Fruit fly (Drosophila melanogaster) whole organism, embryonic: ENCODE data around the gene CG10333.
A peak's percentile ranks its signal among the peaks of the same experiment; 100 is the strongest.

Source experiments
- Bgb ChIP-seq: fragments of 200-800 bp; sonication (Bioruptor generic); IDR thresholded peaks from 2 replicates; pipeline ENCODE4 v1.3.6; 2022; ENCODE audit warnings: missing biosample characterization, missing genetic modification characterization; ENCODE audit not compliant: partially characterized antibody
- CG11456 ChIP-seq: fragments of 200-800 bp; sonication (Bioruptor generic); IDR thresholded peaks from 3 replicates; pipeline ENCODE4 v1.3.6; 2022; ENCODE audit warnings: missing biosample characterization, missing genetic modification characterization
- CG11723 ChIP-seq: fragments of 200-800 bp; sonication (Bioruptor generic); optimal IDR thresholded peaks from 2 replicates; lab custom pipeline; 2017; ENCODE audit warnings: missing biosample characterization, mild to moderate bottlenecking, missing genetic modification characterization
- CG12155 ChIP-seq: fragments of 200-800 bp; sonication (Bioruptor generic); optimal IDR thresholded peaks from 3 replicates; lab custom pipeline; 2016; ENCODE audit warnings: missing biosample characterization, missing genetic modification characterization
- CG12219 ChIP-seq: fragments of 200-800 bp; sonication (Bioruptor generic); optimal IDR thresholded peaks from 3 replicates; lab custom pipeline; 2018; ENCODE audit warnings: missing biosample characterization, mild to moderate bottlenecking, missing genetic modification characterization
- CG1233 ChIP-seq: fragments of 200-800 bp; sonication (Bioruptor generic); optimal IDR thresholded peaks from 4 replicates; lab custom pipeline; 2018; ENCODE audit warnings: missing biosample characterization, mild to moderate bottlenecking, missing genetic modification characterization
- CG2889 ChIP-seq: fragments of 200-800 bp; sonication (Bioruptor generic); IDR thresholded peaks from 3 replicates; pipeline ENCODE4 v1.3.6; 2022; ENCODE audit warnings: missing biosample characterization, missing genetic modification characterization
- CG3281 ChIP-seq: fragments of 200-800 bp; sonication (Bioruptor generic); optimal IDR thresholded peaks from 3 replicates; lab custom pipeline; 2017; ENCODE audit warnings: missing biosample characterization, mild to moderate bottlenecking, missing genetic modification characterization
- CG6254 ChIP-seq: fragments of 200-800 bp; sonication (Bioruptor generic); optimal IDR thresholded peaks from 3 replicates; lab custom pipeline; 2017; ENCODE audit warnings: mild to moderate bottlenecking, missing biosample characterization, missing genetic modification reagents, missing genetic modification characterization
- CG6689 ChIP-seq: fragments of 200-800 bp; sonication (Bioruptor generic); IDR thresholded peaks from 2 replicates; pipeline ENCODE4 v1.3.6; 2022; ENCODE audit warnings: missing biosample characterization, missing genetic modification characterization
- CG7963 ChIP-seq: fragments of 200-800 bp; sonication (Bioruptor generic); IDR thresholded peaks from 3 replicates; pipeline ENCODE4 v1.3.6; 2022; ENCODE audit warnings: missing biosample characterization, missing genetic modification characterization; ENCODE audit not compliant: partially characterized antibody
- CG9797 ChIP-seq: fragments of 200-800 bp; sonication (Bioruptor generic); optimal IDR thresholded peaks from 3 replicates; lab custom pipeline; 2018; ENCODE audit warnings: missing biosample characterization, mild to moderate bottlenecking, missing genetic modification characterization
- Dek ChIP-seq: fragments of 200-800 bp; sonication (Bioruptor generic); optimal IDR thresholded peaks from 3 replicates; lab custom pipeline; 2019; ENCODE audit warnings: missing biosample characterization, mild to moderate bottlenecking, missing genetic modification characterization, moderate library complexity
- Dref ChIP-seq: fragments of 200-800 bp; sonication (Bioruptor generic); IDR thresholded peaks from 2 replicates; pipeline ENCODE4 v1.3.6; 2022; ENCODE audit warnings: missing biosample characterization, missing genetic modification characterization
- GATAe ChIP-seq: fragments of 200-800 bp; sonication (Bioruptor generic); conservative IDR thresholded peaks from 2 replicates; pipeline ENCODE4 v1.3.6; 2022; ENCODE audit warnings: missing biosample characterization, missing genetic modification characterization
- Hey ChIP-seq: fragments of 200-800 bp; sonication (Bioruptor generic); optimal IDR thresholded peaks from 3 replicates; lab custom pipeline; 2018; ENCODE audit warnings: missing biosample characterization, mild to moderate bottlenecking, missing genetic modification characterization
- Med ChIP-seq: fragments of 200-800 bp; sonication (Bioruptor generic); peaks from one replicate; lab custom pipeline; 2016; ENCODE audit warnings: missing biosample characterization, missing genetic modification characterization, mild to moderate bottlenecking, inconsistent platforms, moderate library complexity
- Myb ChIP-seq: fragments of 200-800 bp; sonication (Bioruptor generic); optimal IDR thresholded peaks from 2 replicates; lab custom pipeline; 2016; ENCODE audit warnings: missing biosample characterization, missing genetic modification characterization
- NC2α ChIP-seq: fragments of 200-800 bp; sonication (Bioruptor generic); optimal IDR thresholded peaks from 2 replicates; lab custom pipeline; 2016; ENCODE audit warnings: missing biosample characterization, missing genetic modification characterization
- Nf-YA ChIP-seq: fragments of 200-800 bp; sonication (Bioruptor generic); IDR thresholded peaks from 2 replicates; pipeline ENCODE4 v1.3.6; 2022; ENCODE audit warnings: missing biosample characterization, missing genetic modification characterization
- Nf-YB ChIP-seq: fragments of 200-800 bp; sonication (Bioruptor generic); optimal IDR thresholded peaks from 3 replicates; lab custom pipeline; 2019; ENCODE audit warnings: missing biosample characterization, mild to moderate bottlenecking, missing genetic modification characterization, moderate library complexity
- NfI ChIP-seq: fragments of 200-800 bp; sonication (Bioruptor generic); optimal IDR thresholded peaks from 3 replicates; lab custom pipeline; 2018; ENCODE audit warnings: missing biosample characterization, mild to moderate bottlenecking, missing genetic modification characterization, moderate library complexity
- Opbp ChIP-seq: fragments of 200-800 bp; sonication (Bioruptor generic); IDR thresholded peaks from 3 replicates; pipeline ENCODE4 v1.3.6; 2022; ENCODE audit warnings: missing biosample characterization, missing genetic modification characterization; ENCODE audit not compliant: partially characterized antibody
- PHDP ChIP-seq: fragments of 200-800 bp; sonication (Bioruptor generic); optimal IDR thresholded peaks from 3 replicates; lab custom pipeline; 2018; ENCODE audit warnings: missing biosample characterization, mild to moderate bottlenecking, missing genetic modification characterization, moderate library complexity
- Spps ChIP-seq: fragments of 200-800 bp; sonication (Bioruptor generic); optimal IDR thresholded peaks from 2 replicates; lab custom pipeline; 2018; ENCODE audit warnings: missing biosample characterization, mild to moderate bottlenecking, missing genetic modification characterization
- TFAM ChIP-seq: fragments of 200-800 bp; sonication (Bioruptor generic); optimal IDR thresholded peaks from 2 replicates; lab custom pipeline; 2017; ENCODE audit warnings: missing biosample characterization, missing genetic modification characterization, inconsistent platforms
- ac ChIP-seq: fragments of 200-800 bp; sonication (Bioruptor generic); optimal IDR thresholded peaks from 3 replicates; lab custom pipeline; 2017; ENCODE audit warnings: missing biosample characterization, mild to moderate bottlenecking, missing genetic modification characterization
- al ChIP-seq: fragments of 200-800 bp; sonication (Bioruptor generic); IDR thresholded peaks from 2 replicates; pipeline ENCODE4 v1.3.6; 2022; ENCODE audit warnings: missing biosample characterization, missing genetic modification characterization
- bcd ChIP-seq: fragments of 200-800 bp; sonication (Bioruptor generic); optimal IDR thresholded peaks from 2 replicates; lab custom pipeline; 2017; ENCODE audit warnings: missing biosample characterization, mild to moderate bottlenecking, missing genetic modification characterization
- ci ChIP-seq: fragments of 200-800 bp; sonication (Bioruptor generic); IDR thresholded peaks from 3 replicates; pipeline ENCODE4 v1.3.6; 2022; ENCODE audit warnings: missing biosample characterization, missing genetic modification characterization
- corto ChIP-seq: fragments of 200-800 bp; sonication (Bioruptor generic); optimal IDR thresholded peaks from 2 replicates; lab custom pipeline; 2016; ENCODE audit warnings: missing biosample characterization, mild to moderate bottlenecking, missing genetic modification characterization, moderate library complexity
- exex ChIP-seq: fragments of 200-800 bp; sonication (Bioruptor generic); optimal IDR thresholded peaks from 4 replicates; lab custom pipeline; 2018; ENCODE audit warnings: missing biosample characterization, mild to moderate bottlenecking, missing genetic modification characterization, moderate library complexity
- insv ChIP-seq, 2 experiments: fragments of 200-800 bp; sonication (Bioruptor generic); optimal IDR thresholded peaks; 3 replicates each; lab custom pipeline; 2016 to 2018; ENCODE audit warnings: missing biosample characterization in 2 of 2, missing genetic modification characterization in 2 of 2
- ken ChIP-seq: fragments of 200-800 bp; sonication (Bioruptor generic); IDR thresholded peaks from 3 replicates; pipeline ENCODE4 v1.3.6; 2022; ENCODE audit warnings: missing biosample characterization, missing genetic modification characterization
- knrl ChIP-seq: fragments of 200-800 bp; sonication (Bioruptor generic); IDR thresholded peaks from 3 replicates; pipeline ENCODE4 v1.3.6; 2022; ENCODE audit warnings: missing biosample characterization, missing genetic modification characterization; ENCODE audit not compliant: partially characterized antibody
- mirr ChIP-seq: fragments of 200-800 bp; sonication (Bioruptor generic); optimal IDR thresholded peaks from 3 replicates; lab custom pipeline; 2018; ENCODE audit warnings: missing biosample characterization, mild to moderate bottlenecking, missing genetic modification characterization
- p53 ChIP-seq: fragments of 200-800 bp; sonication (Bioruptor generic); optimal IDR thresholded peaks from 2 replicates; lab custom pipeline; 2016; ENCODE audit warnings: missing biosample characterization, missing genetic modification characterization
- phol ChIP-seq: fragments of 200-800 bp; sonication (Bioruptor generic); optimal IDR thresholded peaks from 3 replicates; lab custom pipeline; 2018; ENCODE audit warnings: missing biosample characterization, mild to moderate bottlenecking, missing genetic modification characterization, moderate library complexity
- repo ChIP-seq: fragments of 200-800 bp; sonication (Bioruptor generic); optimal IDR thresholded peaks from 2 replicates; lab custom pipeline; 2016; ENCODE audit warnings: missing biosample characterization, missing genetic modification characterization
- ro ChIP-seq: fragments of 200-800 bp; sonication (Bioruptor generic); IDR thresholded peaks from 2 replicates; pipeline ENCODE4 v1.3.6; 2022; ENCODE audit warnings: missing biosample characterization, missing genetic modification characterization
- sd ChIP-seq: fragments of 200-800 bp; sonication (Bioruptor generic); optimal IDR thresholded peaks from 3 replicates; lab custom pipeline; 2018; ENCODE audit warnings: missing biosample characterization, mild to moderate bottlenecking, missing genetic modification characterization, moderate library complexity
- sug ChIP-seq: fragments of 200-800 bp; optimal IDR thresholded peaks from 2 replicates; lab custom pipeline; 2019; ENCODE audit warnings: missing biosample characterization, mild to moderate bottlenecking, missing genetic modification characterization, moderate library complexity
- tgo ChIP-seq: fragments of 200-800 bp; sonication (Bioruptor generic); IDR thresholded peaks from 3 replicates; pipeline ENCODE4 v1.3.6; 2022; ENCODE audit warnings: missing biosample characterization, missing genetic modification characterization
- tio ChIP-seq: fragments of 200-800 bp; sonication (Bioruptor generic); optimal IDR thresholded peaks from 2 replicates; lab custom pipeline; 2017; ENCODE audit warnings: missing biosample characterization, missing genetic modification characterization, inconsistent platforms
- tna ChIP-seq: fragments of 200-800 bp; sonication (Bioruptor generic); IDR thresholded peaks from 2 replicates; pipeline ENCODE4 v1.3.6; 2022; ENCODE audit warnings: missing biosample characterization, missing genetic modification characterization; ENCODE audit not compliant: partially characterized antibody
- trem ChIP-seq: fragments of 200-800 bp; optimal IDR thresholded peaks from 3 replicates; lab custom pipeline; 2019; ENCODE audit warnings: missing biosample characterization, mild to moderate bottlenecking, missing genetic modification characterization, moderate library complexity
- ttk ChIP-seq: fragments of 200-800 bp; sonication (Bioruptor generic); IDR thresholded peaks from 2 replicates; pipeline ENCODE4 v2.1.2; 2022; ENCODE audit warnings: missing biosample characterization, missing genetic modification characterization
- z ChIP-seq: fragments of 200-800 bp; sonication (Bioruptor generic); IDR thresholded peaks from 3 replicates; pipeline ENCODE4 v1.3.6; 2022; ENCODE audit warnings: missing biosample characterization, missing genetic modification characterization
- zfh1 ChIP-seq: fragments of 200-800 bp; sonication (Bioruptor generic); IDR thresholded peaks from 3 replicates; pipeline ENCODE4 v1.3.6; 2022; ENCODE audit warnings: missing biosample characterization, missing genetic modification characterization

The CG10333 gene

dm6 chr2L:18567563-18567962, 39.1 kb upstream of the CG10333 start (continued):
- TF ChIP-seq sug (peak; percentile 42), Hey (no peak), CG11723 (GFP tag; lab: Kevin White, UChicago) (no peak), CG12155 (GFP tag; lab: Kevin White, UChicago) (no peak), Spps (tag; lab: Kevin White, UChicago) (no peak), phol (no peak), Bgb (GFP tag; lab: Robert Waterston, UW) (no peak), Dref (no peak), ac (GFP tag; lab: Kevin White, UChicago) (no peak), p53 (GFP tag; lab: Kevin White, UChicago) (no peak), tgo (GFP tag; lab: Robert Waterston, UW) (no peak), CG9797 (GFP tag; lab: Kevin White, UChicago) (no peak), CG2889 (GFP tag; lab: Robert Waterston, UW) (no peak), ken (0 out of 3 replicates have a peak, but pooled peaks have one; percentile 24), trem (tag; lab: Kevin White, UChicago) (no peak), CG6254 (no peak), Dek (tag; lab: Kevin White, UChicago) (peak; percentile 42), knrl (GFP tag; lab: Robert Waterston, UW) (no peak), CG1233 (GFP tag; lab: Kevin White, UChicago) (peak; percentile 40), tna (no peak), Nf-YB (no peak), ro (GFP tag; lab: Robert Waterston, UW) (no peak)

dm6 chr2L:18568715-18569114, 37.9 kb upstream of the CG10333 start:
- TF ChIP-seq insv (GFP tag; optimal IDR thresholded peaks at IDR 0.05; lab: Kevin White, UChicago), result no peak
- no peak for TF ChIP-seq NC2α (GFP tag; lab: Kevin White, UChicago)
- no peak for TF ChIP-seq Opbp (GFP tag; lab: Robert Waterston, UW)
- no peak for TF ChIP-seq TFAM (GFP tag; lab: Kevin White, UChicago)
- TF ChIP-seq Med (GFP tag; lab: Kevin White, UChicago), result peak; percentile 16
- TF ChIP-seq sug, result peak; percentile 10
- TF ChIP-seq zfh1, result no peak
- TF ChIP-seq mirr (GFP tag; lab: Kevin White, UChicago), result peak; percentile 14
- TF ChIP-seq sd (tag; lab: Kevin White, UChicago), result peak; percentile 51
- peak; percentile 24 for TF ChIP-seq exex (tag; lab: Kevin White, UChicago)
- no peak for TF ChIP-seq repo (GFP tag; lab: Kevin White, UChicago)
- TF ChIP-seq, all 482 proteins: peak for 5

dm6 chr2L:18571724-18572427, 34.8 kb upstream of the CG10333 start:
- TF ChIP-seq NfI, result peak; percentile 15
- no peak for TF ChIP-seq CG12219 (GFP tag; lab: Kevin White, UChicago)
- TF ChIP-seq PHDP (tag; lab: Kevin White, UChicago), result peak; percentile 24
- TF ChIP-seq tio (GFP tag; lab: Kevin White, UChicago), result no peak
- no peak for TF ChIP-seq CG11456 (GFP tag; lab: Robert Waterston, UW)
- no peak for TF ChIP-seq CG7963 (GFP tag; lab: Robert Waterston, UW)
- TF ChIP-seq al (GFP tag; lab: Robert Waterston, UW), result no peak
- peak; percentile 57; the same call in 1 of the 3 replicates for TF ChIP-seq ci (GFP tag; lab: Robert Waterston, UW)
- TF ChIP-seq ttk, result no peak
- TF ChIP-seq corto (GFP tag; lab: Kevin White, UChicago), result no peak
- TF ChIP-seq Nf-YA (GFP tag; lab: Robert Waterston, UW), result 0 out of 2 replicates have a peak, but pooled peaks have one; percentile 16
- TF ChIP-seq CG3281 (GFP tag; lab: Kevin White, UChicago), result peak; percentile 6
- TF ChIP-seq GATAe, result peak; percentile 28; the same call in 1 of the 2 replicates
- TF ChIP-seq Myb (GFP tag; lab: Kevin White, UChicago), result no peak
- TF ChIP-seq CG6689 (GFP tag; lab: Robert Waterston, UW), result 0 out of 2 replicates have a peak, but pooled peaks have one; percentile 29
- peak; percentile 80 for TF ChIP-seq z (GFP tag; lab: Robert Waterston, UW)
- TF ChIP-seq bcd (GFP tag; lab: Kevin White, UChicago), result peak; percentile 19
